Fruit fly (Drosophila melanogaster) whole organism, embryonic: ENCODE data around the gene CG7378.

ENCODE experiments used
- CG10209 ChIP-seq: fragments of 200-800 bp; sonication (Bioruptor generic); optimal IDR thresholded peaks from 3 replicates; lab custom pipeline; 2017; ENCODE audit warnings: missing biosample characterization, mild to moderate bottlenecking, missing genetic modification characterization, missing genetic modification reagents
- CG10979 ChIP-seq: fragments of 200-800 bp; sonication (Bioruptor generic); optimal IDR thresholded peaks from 2 replicates; lab custom pipeline; 2018; ENCODE audit warnings: missing biosample characterization, mild to moderate bottlenecking, missing genetic modification characterization, moderate library complexity
- CG11504 ChIP-seq: fragments of 200-800 bp; sonication (Bioruptor generic); optimal IDR thresholded peaks from 3 replicates; lab custom pipeline; 2019; ENCODE audit warnings: missing biosample characterization, mild to moderate bottlenecking, missing genetic modification characterization, moderate library complexity
- CG12155 ChIP-seq: fragments of 200-800 bp; sonication (Bioruptor generic); optimal IDR thresholded peaks from 3 replicates; lab custom pipeline; 2016; ENCODE audit warnings: missing biosample characterization, missing genetic modification characterization
- CG12219 ChIP-seq: fragments of 200-800 bp; sonication (Bioruptor generic); optimal IDR thresholded peaks from 3 replicates; lab custom pipeline; 2018; ENCODE audit warnings: missing biosample characterization, mild to moderate bottlenecking, missing genetic modification characterization
- CG1233 ChIP-seq: fragments of 200-800 bp; sonication (Bioruptor generic); optimal IDR thresholded peaks from 4 replicates; lab custom pipeline; 2018; ENCODE audit warnings: missing biosample characterization, mild to moderate bottlenecking, missing genetic modification characterization
- CG13123 ChIP-seq: fragments of 200-800 bp; sonication (Bioruptor generic); optimal IDR thresholded peaks from 2 replicates; lab custom pipeline; 2016; ENCODE audit warnings: missing biosample characterization, missing genetic modification characterization
- CG13624 ChIP-seq: fragments of 200-800 bp; sonication (Bioruptor generic); optimal IDR thresholded peaks from 2 replicates; lab custom pipeline; 2016; ENCODE audit warnings: missing biosample characterization, missing genetic modification characterization
- CG15601 ChIP-seq: fragments of 200-800 bp; sonication (Bioruptor generic); optimal IDR thresholded peaks from 3 replicates; lab custom pipeline; 2019; ENCODE audit warnings: missing biosample characterization, mild to moderate bottlenecking, missing genetic modification characterization, moderate library complexity
- CG1602 ChIP-seq: fragments of 200-800 bp; sonication (Bioruptor generic); optimal IDR thresholded peaks from 3 replicates; lab custom pipeline; 2016; ENCODE audit warnings: missing biosample characterization, missing genetic modification characterization
- CG17186 ChIP-seq: fragments of 200-800 bp; sonication (Bioruptor generic); optimal IDR thresholded peaks from 3 replicates; lab custom pipeline; 2017; ENCODE audit warnings: missing biosample characterization, missing genetic modification reagents, missing genetic modification characterization
- CG2875 ChIP-seq: fragments of 200-800 bp; sonication (Bioruptor generic); optimal IDR thresholded peaks from 2 replicates; lab custom pipeline; 2017; ENCODE audit warnings: missing biosample characterization, mild to moderate bottlenecking, missing genetic modification characterization, missing genetic modification reagents
- CG31224 ChIP-seq: fragments of 200-800 bp; sonication (Bioruptor generic); IDR thresholded peaks from 2 replicates; pipeline ENCODE4 v1.3.6; 2022; ENCODE audit warnings: missing biosample characterization, missing genetic modification characterization
- CG32772 ChIP-seq: fragments of 200-800 bp; sonication (Bioruptor generic); IDR thresholded peaks from 2 replicates; pipeline ENCODE4 v1.3.6; 2022; ENCODE audit warnings: missing biosample characterization, missing genetic modification characterization
- CG3726 ChIP-seq: fragments of 200-800 bp; sonication (Bioruptor generic); IDR thresholded peaks from 3 replicates; pipeline ENCODE4, ENCODE4 v1.3.6; 2022; ENCODE audit warnings: missing biosample characterization, missing genetic modification characterization
- CG4730 ChIP-seq: fragments of 200-800 bp; sonication (Bioruptor generic); IDR thresholded peaks from 2 replicates; pipeline ENCODE4 v1.3.6; 2022; ENCODE audit warnings: missing biosample characterization, missing genetic modification characterization
- CG7556 ChIP-seq: fragments of 200-800 bp; sonication (Bioruptor generic); optimal IDR thresholded peaks from 2 replicates; lab custom pipeline; 2017; ENCODE audit warnings: missing biosample characterization, mild to moderate bottlenecking, missing genetic modification characterization
- CG8281 ChIP-seq: fragments of 200-800 bp; sonication (Bioruptor generic); optimal IDR thresholded peaks from 2 replicates; lab custom pipeline; 2018; ENCODE audit warnings: missing biosample characterization, mild to moderate bottlenecking, missing genetic modification characterization, moderate library complexity
- CG8290 ChIP-seq, 3 experiments: fragments of 200-800 bp; sonication (Bioruptor generic); optimal IDR thresholded peaks; 2 replicates each; lab custom pipeline; 2016 to 2019; ENCODE audit warnings: missing biosample characterization in 3 of 3, missing genetic modification characterization in 3 of 3, mild to moderate bottlenecking in 2 of 3, moderate library complexity in 1 of 3
- CG8388 ChIP-seq: fragments of 200-800 bp; sonication (Bioruptor generic); optimal IDR thresholded peaks from 2 replicates; lab custom pipeline; 2019; ENCODE audit warnings: missing biosample characterization, mild to moderate bottlenecking, missing genetic modification characterization, moderate library complexity
- CG9609 ChIP-seq: fragments of 200-800 bp; sonication (Bioruptor generic); optimal IDR thresholded peaks from 3 replicates; lab custom pipeline; 2016; ENCODE audit warnings: missing biosample characterization, missing genetic modification characterization
- CG9817 ChIP-seq: fragments of 200-800 bp; sonication (Bioruptor generic); optimal IDR thresholded peaks from 2 replicates; lab custom pipeline; 2018; ENCODE audit warnings: missing biosample characterization, mild to moderate bottlenecking, missing genetic modification characterization, moderate library complexity
- Dfd ChIP-seq, 2 experiments: fragments of >200 bp; optimal IDR thresholded peaks; 2 replicates each; lab custom pipeline; 2017; ENCODE audit warnings: missing biosample characterization in 2 of 2, missing genetic modification characterization in 2 of 2
- Dp ChIP-seq: fragments of 200-800 bp; sonication (Bioruptor generic); optimal IDR thresholded peaks from 2 replicates; lab custom pipeline; 2018; ENCODE audit warnings: missing biosample characterization, mild to moderate bottlenecking, missing genetic modification characterization, moderate library complexity
- Hr3 ChIP-seq: fragments of 200-800 bp; sonication (Bioruptor generic); optimal IDR thresholded peaks from 3 replicates; lab custom pipeline; 2016; ENCODE audit warnings: missing biosample characterization, missing genetic modification characterization
- Hr39 ChIP-seq: fragments of >200 bp; optimal IDR thresholded peaks from 2 replicates; lab custom pipeline; 2017
- Kr ChIP-seq: fragments of 200-800 bp; sonication (Bioruptor generic); optimal IDR thresholded peaks from 2 replicates; lab custom pipeline; 2017; ENCODE audit warnings: missing biosample characterization, mild to moderate bottlenecking, missing genetic modification characterization
- NC2β ChIP-seq: fragments of 200-800 bp; sonication (Bioruptor generic); optimal IDR thresholded peaks from 2 replicates; lab custom pipeline; 2016; ENCODE audit warnings: missing biosample characterization, missing genetic modification characterization
- NFAT ChIP-seq: fragments of 200-800 bp; sonication (Bioruptor generic); IDR thresholded peaks from 2 replicates; pipeline ENCODE4 v1.3.6; 2022; ENCODE audit warnings: missing biosample characterization, missing genetic modification characterization
- Rx ChIP-seq: fragments of 200-800 bp; sonication (Bioruptor generic); IDR thresholded peaks from 2 replicates; pipeline ENCODE4 v1.3.6; 2022; ENCODE audit warnings: missing biosample characterization, missing genetic modification characterization
- Sox102F ChIP-seq: fragments of 200-800 bp; sonication (Bioruptor generic); optimal IDR thresholded peaks from 2 replicates; lab custom pipeline; 2018; ENCODE audit warnings: missing biosample characterization, mild to moderate bottlenecking, missing genetic modification characterization, moderate library complexity
- YL-1 ChIP-seq: fragments of 200-800 bp; sonication (Bioruptor generic); optimal IDR thresholded peaks from 3 replicates; lab custom pipeline; 2017; ENCODE audit warnings: missing biosample characterization, mild to moderate bottlenecking, missing genetic modification characterization
- aop ChIP-seq: fragments of 200-800 bp; sonication (Bioruptor generic); IDR thresholded peaks from 2 replicates; pipeline ENCODE4 v1.3.6; 2022; ENCODE audit warnings: missing biosample characterization, missing genetic modification characterization
- chm ChIP-seq: fragments of 200-800 bp; sonication (Bioruptor generic); IDR thresholded peaks from 2 replicates; pipeline ENCODE4 v1.3.6; 2022; ENCODE audit warnings: missing biosample characterization, missing genetic modification characterization
- fd96Cb ChIP-seq: fragments of 200-800 bp; sonication (Bioruptor generic); optimal IDR thresholded peaks from 2 replicates; lab custom pipeline; 2018; ENCODE audit warnings: missing biosample characterization, mild to moderate bottlenecking, missing genetic modification characterization, moderate library complexity
- gcm2 ChIP-seq: fragments of 200-800 bp; sonication (Bioruptor generic); optimal IDR thresholded peaks from 2 replicates; lab custom pipeline; 2016; ENCODE audit warnings: missing biosample characterization, missing genetic modification characterization
- grau ChIP-seq: fragments of 200-800 bp; optimal IDR thresholded peaks from 3 replicates; lab custom pipeline; 2019; ENCODE audit warnings: missing biosample characterization, mild to moderate bottlenecking, missing genetic modification characterization, moderate library complexity
- gsb-n ChIP-seq: fragments of 200-800 bp; sonication (Bioruptor generic); optimal IDR thresholded peaks from 3 replicates; lab custom pipeline; 2018; ENCODE audit warnings: missing biosample characterization, mild to moderate bottlenecking, missing genetic modification characterization
- ham ChIP-seq: fragments of 200-800 bp; sonication (Bioruptor generic); IDR thresholded peaks from 2 replicates; pipeline ENCODE4 v1.3.6; 2022; ENCODE audit warnings: missing biosample characterization, missing genetic modification characterization
- her ChIP-seq: fragments of 200-800 bp; sonication (Bioruptor generic); optimal IDR thresholded peaks from 2 replicates; lab custom pipeline; 2016; ENCODE audit warnings: missing biosample characterization, missing genetic modification characterization
- klu ChIP-seq: fragments of 200-800 bp; sonication (Bioruptor generic); IDR thresholded peaks from 2 replicates; pipeline ENCODE4 v1.3.6; 2022; ENCODE audit warnings: missing biosample characterization, missing genetic modification characterization
- kni ChIP-seq: fragments of 200-800 bp; sonication (Bioruptor generic); optimal IDR thresholded peaks from 3 replicates; lab custom pipeline; 2017; ENCODE audit warnings: mild to moderate bottlenecking, missing biosample characterization, missing genetic modification reagents, missing genetic modification characterization
- lmd ChIP-seq: fragments of 200-800 bp; sonication (Bioruptor generic); IDR thresholded peaks from 2 replicates; pipeline ENCODE4 v1.3.6; 2022; ENCODE audit warnings: missing biosample characterization, missing genetic modification characterization
- pfk ChIP-seq: fragments of 200-800 bp; sonication (Bioruptor generic); optimal IDR thresholded peaks from 2 replicates; lab custom pipeline; 2018; ENCODE audit warnings: missing biosample characterization, mild to moderate bottlenecking, missing genetic modification characterization, moderate library complexity
- pros ChIP-seq: fragments of 200-800 bp; sonication (Bioruptor generic); optimal IDR thresholded peaks from 3 replicates; lab custom pipeline; 2019; ENCODE audit warnings: missing biosample characterization, mild to moderate bottlenecking, missing genetic modification characterization, moderate library complexity
- psq ChIP-seq: fragments of 200-800 bp; sonication (Bioruptor generic); optimal IDR thresholded peaks from 2 replicates; lab custom pipeline; 2017; ENCODE audit warnings: missing biosample characterization, missing genetic modification characterization
- pum ChIP-seq: fragments of 200-800 bp; sonication (Bioruptor generic); optimal IDR thresholded peaks from 2 replicates; lab custom pipeline; 2016; ENCODE audit warnings: missing biosample characterization, missing genetic modification characterization
- pzg ChIP-seq: fragments of 200-800 bp; sonication (Bioruptor generic); optimal IDR thresholded peaks from 3 replicates; lab custom pipeline; 2018; ENCODE audit warnings: missing biosample characterization, mild to moderate bottlenecking, missing genetic modification characterization, moderate library complexity
- schlank ChIP-seq: fragments of 200-800 bp; sonication (Bioruptor generic); optimal IDR thresholded peaks from 2 replicates; lab custom pipeline; 2018; ENCODE audit warnings: missing biosample characterization, mild to moderate bottlenecking, missing genetic modification characterization
- sens ChIP-seq: fragments of 200-800 bp; sonication (Bioruptor generic); peaks from one replicate; lab custom pipeline; 2016; ENCODE audit warnings: missing biosample characterization, missing genetic modification characterization
- sima ChIP-seq: fragments of 200-800 bp; sonication (Bioruptor generic); optimal IDR thresholded peaks from 2 replicates; lab custom pipeline; 2016; ENCODE audit warnings: missing biosample characterization, missing genetic modification characterization
- sr ChIP-seq: fragments of 200-800 bp; sonication (Bioruptor generic); IDR thresholded peaks from 3 replicates; pipeline ENCODE4 v1.3.6; 2022; ENCODE audit warnings: missing biosample characterization, missing genetic modification characterization

Gene CG7378

DNA sequence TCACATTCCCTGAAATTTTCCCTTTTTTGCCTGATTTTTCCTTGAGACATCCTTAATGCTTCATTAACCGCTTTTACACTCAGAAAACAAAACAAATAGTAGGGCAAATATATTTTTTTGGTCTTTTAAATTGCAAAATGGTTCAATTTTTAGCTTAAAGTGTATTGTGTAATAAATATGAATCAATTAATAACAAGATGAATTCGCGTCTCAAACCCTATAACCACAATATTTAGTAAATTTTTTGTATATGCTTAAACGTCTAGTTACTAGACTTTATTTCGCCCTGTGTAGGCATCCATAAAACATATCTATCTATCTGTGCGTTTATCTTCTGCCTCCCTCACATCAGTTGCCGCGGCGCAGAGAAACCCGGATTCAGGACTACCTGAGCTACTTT, 46.6 kb downstream of the CG7378 start (continued):
- no peak for TF ChIP-seq aop (GFP tag; lab: Robert Waterston, UW)
- TF ChIP-seq CG4730 (GFP tag; lab: Robert Waterston, UW), result no peak
- no peak for TF ChIP-seq CG3726
- TF ChIP-seq CG10979, result peak; percentile 69
- no peak for TF ChIP-seq schlank (tag; lab: Kevin White, UChicago)
- no peak for TF ChIP-seq CG11504 (tag; lab: Kevin White, UChicago)
- TF ChIP-seq chm, result no peak
- TF ChIP-seq Sox102F, result no peak
- peak; percentile 7 for TF ChIP-seq CG10209 (GFP tag; lab: Kevin White, UChicago)
- no peak for TF ChIP-seq psq
- TF ChIP-seq ham, result no peak
- TF ChIP-seq Rx (GFP tag; lab: Robert Waterston, UW), result no peak
- TF ChIP-seq CG8290 (GFP tag; optimal IDR thresholded peaks at IDR 0.05; lab: Kevin White, UChicago), result no peak
- no peak for TF ChIP-seq CG8290 (tag; optimal IDR thresholded peaks at IDR 0.05; lab: Kevin White, UChicago)
- TF ChIP-seq CG12219, result no peak
- TF ChIP-seq CG17186 (GFP tag; lab: Kevin White, UChicago), result no peak
- no peak for TF ChIP-seq CG9609 (GFP tag; lab: Kevin White, UChicago)
- peak; percentile 32 for TF ChIP-seq kni (GFP tag; lab: Kevin White, UChicago)
- no peak for TF ChIP-seq CG9817
- peak; percentile 15 for TF ChIP-seq fd96Cb
- peak; percentile 24 for TF ChIP-seq grau
- no peak for TF ChIP-seq pum (GFP tag; lab: Kevin White, UChicago)
- TF ChIP-seq CG7556 (GFP tag; lab: Kevin White, UChicago), result peak; percentile 6
- TF ChIP-seq CG13624, result no peak
- peak; percentile 17 for TF ChIP-seq CG1602 (GFP tag; lab: Kevin White, UChicago)
- TF ChIP-seq CG12155 (GFP tag; lab: Kevin White, UChicago), result no peak
- no peak for TF ChIP-seq CG2875
- no peak for TF ChIP-seq sima (GFP tag; lab: Kevin White, UChicago)
- TF ChIP-seq Hr3 (GFP tag; lab: Kevin White, UChicago), result no peak
- TF ChIP-seq CG15601 (tag; lab: Kevin White, UChicago), result no peak
- TF ChIP-seq CG1233, result peak; percentile 11
- no peak for TF ChIP-seq CG13123 (GFP tag; lab: Kevin White, UChicago)
- TF ChIP-seq NC2β (GFP tag; lab: Kevin White, UChicago), result no peak
- no peak for TF ChIP-seq Dfd (GFP tag; optimal IDR thresholded peaks at IDR 0.05; lab: Kevin White, UChicago)
- TF ChIP-seq sens (GFP tag; lab: Kevin White, UChicago), result peak; percentile 89
- TF ChIP-seq klu, result no peak
- TF ChIP-seq sr (GFP tag; lab: Robert Waterston, UW), result no peak
- TF ChIP-seq pfk, result no peak
- TF ChIP-seq YL-1 (GFP tag; lab: Kevin White, UChicago), result no peak
- no peak for TF ChIP-seq Hr39 (lab: Kevin White, UChicago)
- TF ChIP-seq lmd (GFP tag; lab: Robert Waterston, UW), result 0 out of 2 replicates have a peak, but pooled peaks have one; percentile 7
- TF ChIP-seq pros (GFP tag; lab: Kevin White, UChicago), result peak; percentile 70
- TF ChIP-seq her (GFP tag; lab: Kevin White, UChicago), result no peak
- TF ChIP-seq NFAT, result no peak
- TF ChIP-seq CG31224, result no peak
- TF ChIP-seq Kr (GFP tag; lab: Kevin White, UChicago), result no peak
- TF ChIP-seq gcm2 (GFP tag; lab: Kevin White, UChicago), result no peak
- TF ChIP-seq gsb-n, result peak; percentile 6
- TF ChIP-seq CG8388 (GFP tag; lab: Kevin White, UChicago), result no peak
- no peak for TF ChIP-seq CG8281 (tag; lab: Kevin White, UChicago)
- TF ChIP-seq pzg (GFP tag; lab: Kevin White, UChicago), result no peak
- no peak for TF ChIP-seq Dp
- no peak for TF ChIP-seq CG32772 (GFP tag; lab: Robert Waterston, UW)
